Worm (Caenorhabditis elegans) whole organism, L4 larva: Measurements from ENCODE around the gene C54D10.3.

Experiments
- F26F4.8 ChIP-seq: fragments of 200-800 bp; sonication (Bioruptor generic); conservative IDR thresholded peaks from 2 replicates; pipeline ENCODE4 v1.3.6; 2022; ENCODE audit warnings: missing genetic modification characterization, missing compliant biosample characterization
- T20F7.1 ChIP-seq: fragments of 200-800 bp; sonication (Bioruptor generic); optimal IDR thresholded peaks from 2 replicates; lab custom pipeline; 2018; ENCODE audit warnings: mild to moderate bottlenecking, missing genetic modification characterization, missing compliant biosample characterization
- T26A8.4 ChIP-seq: fragments of 200-800 bp; sonication (Bioruptor generic); IDR thresholded peaks from 2 replicates; pipeline ENCODE4 v1.3.6; 2022; ENCODE audit warnings: missing genetic modification characterization, missing compliant biosample characterization
- ZK337.2 ChIP-seq: fragments of 200-800 bp; sonication (Bioruptor generic); IDR thresholded peaks from 2 replicates; pipeline ENCODE4 v1.3.6; 2022; ENCODE audit warnings: missing genetic modification reagents, missing genetic modification characterization, missing compliant biosample characterization
- aha-1 ChIP-seq: fragments of 150-350 bp; peaks from one replicate; lab custom pipeline; 2014; ENCODE audit warnings: missing biosample characterization, missing genetic modification characterization
- ama-1 ChIP-seq: fragments of 150-350 bp; optimal IDR thresholded peaks from 2 replicates; lab custom pipeline; 2014; ENCODE audit warnings: inconsistent platforms, mixed read lengths
- ceh-20 ChIP-seq: fragments of 200-800 bp; sonication (Bioruptor generic); IDR thresholded peaks from 2 replicates; pipeline ENCODE4 v1.3.6; 2022; ENCODE audit warnings: missing genetic modification reagents, missing genetic modification characterization, missing compliant biosample characterization
- ces-1 ChIP-seq: fragments of 150-350 bp; sonication (generic microtip); optimal IDR thresholded peaks from 4 replicates; lab custom pipeline; 2014; ENCODE audit warnings: missing biosample characterization, missing genetic modification reagents, missing genetic modification characterization
- dmd-6 ChIP-seq: fragments of 200-800 bp; sonication (Bioruptor generic); IDR thresholded peaks from 2 replicates; pipeline ENCODE4 v1.3.6; 2022; ENCODE audit warnings: missing genetic modification reagents, missing genetic modification characterization, missing compliant biosample characterization
- dmd-9 ChIP-seq: fragments of 200-800 bp; sonication (Bioruptor generic); IDR thresholded peaks from 2 replicates; pipeline ENCODE4 v1.3.6; 2022; ENCODE audit warnings: missing genetic modification reagents, missing genetic modification characterization, missing compliant biosample characterization
- dpl-1 ChIP-seq: fragments of 150-350 bp; optimal IDR thresholded peaks from 2 replicates; lab custom pipeline; 2014; ENCODE audit warnings: missing biosample characterization, missing genetic modification reagents, missing genetic modification characterization
- duxl-1 ChIP-seq: sonication (generic microtip); optimal IDR thresholded peaks from 2 replicates; lab custom pipeline; 2016; ENCODE audit warnings: mild to moderate bottlenecking, missing genetic modification characterization, moderate library complexity, missing compliant biosample characterization; ENCODE audit not compliant: poor library complexity
- dve-1 ChIP-seq: sonication (generic microtip); optimal IDR thresholded peaks from 2 replicates; lab custom pipeline; 2017; ENCODE audit warnings: antibody characterized with exemption, mild to moderate bottlenecking, missing genetic modification characterization, missing compliant biosample characterization; ENCODE audit not compliant: insufficient read depth
- egl-27 ChIP-seq: sonication (generic microtip); optimal IDR thresholded peaks from 3 replicates; lab custom pipeline; 2017; ENCODE audit warnings: missing biosample characterization, missing genetic modification reagents, missing genetic modification characterization
- fos-1 ChIP-seq: fragments of 150-350 bp; optimal IDR thresholded peaks from 2 replicates; lab custom pipeline; 2014; ENCODE audit warnings: missing biosample characterization, missing genetic modification characterization
- gei-8 ChIP-seq: fragments of 200-800 bp; sonication (Bioruptor generic); optimal IDR thresholded peaks from 2 replicates; lab custom pipeline; 2018; ENCODE audit warnings: mild to moderate bottlenecking, missing genetic modification characterization, missing compliant biosample characterization
- hif-1 ChIP-seq, 2 experiments: sonication (generic microtip); optimal IDR thresholded peaks; 2 replicates each; lab custom pipeline; 2016 to 2017; ENCODE audit warnings: missing compliant biosample characterization in 2 of 2, missing genetic modification characterization in 2 of 2, missing genetic modification reagents in 2 of 2, missing genotype in 2 of 2, mild to moderate bottlenecking in 1 of 2
- lim-7 ChIP-seq: fragments of 200-800 bp; sonication (Bioruptor generic); IDR thresholded peaks from 2 replicates; pipeline ENCODE4 v1.3.6; 2022; ENCODE audit warnings: missing genetic modification characterization, missing compliant biosample characterization
- lin-1 ChIP-seq: fragments of 200-800 bp; sonication (Bioruptor generic); IDR thresholded peaks from 2 replicates; pipeline ENCODE4 v1.3.6; 2022; ENCODE audit warnings: missing genetic modification reagents, missing genetic modification characterization, missing compliant biosample characterization
- lin-13 ChIP-seq: fragments of 150-350 bp; optimal IDR thresholded peaks from 2 replicates; lab custom pipeline; 2014; ENCODE audit warnings: missing biosample characterization, missing genetic modification reagents, missing genetic modification characterization
- lir-3 ChIP-seq: sonication (generic microtip); optimal IDR thresholded peaks from 2 replicates; lab custom pipeline; 2016; ENCODE audit warnings: mild to moderate bottlenecking, missing genetic modification characterization, missing compliant biosample characterization
- madf-5 ChIP-seq, 2 experiments: fragments of 200-800 bp; sonication (Bioruptor generic); IDR thresholded peaks; 2 replicates each; pipeline ENCODE4 v1.3.6; 2022; ENCODE audit warnings: missing compliant biosample characterization in 2 of 2, missing genetic modification characterization in 2 of 2
- mep-1 ChIP-seq: fragments of 150-350 bp; sonication (generic microtip); optimal IDR thresholded peaks from 3 replicates; lab custom pipeline; 2014; ENCODE audit warnings: missing biosample characterization, missing genetic modification characterization
- mxl-2 ChIP-seq: fragments of 200-800 bp; sonication (Bioruptor generic); conservative IDR thresholded peaks from 2 replicates; pipeline ENCODE4 v1.3.6; 2022; ENCODE audit warnings: missing genetic modification reagents, missing genetic modification characterization, missing compliant biosample characterization
- nhr-10 ChIP-seq: fragments of 150-350 bp; optimal IDR thresholded peaks from 2 replicates; lab custom pipeline; 2014; ENCODE audit warnings: missing biosample characterization, missing genetic modification characterization
- nhr-11 ChIP-seq: fragments of 150-350 bp; optimal IDR thresholded peaks from 2 replicates; lab custom pipeline; 2014; ENCODE audit warnings: missing biosample characterization, missing genetic modification characterization
- nhr-111 ChIP-seq: fragments of 200-800 bp; sonication (Bioruptor generic); optimal IDR thresholded peaks from 2 replicates; lab custom pipeline; 2018; ENCODE audit warnings: mild to moderate bottlenecking, missing genetic modification characterization, missing compliant biosample characterization
- nhr-6 ChIP-seq: fragments of 150-350 bp; optimal IDR thresholded peaks from 2 replicates; lab custom pipeline; 2014; ENCODE audit warnings: missing biosample characterization, missing genetic modification characterization
- php-3 ChIP-seq: fragments of 200-800 bp; sonication (Bioruptor generic); IDR thresholded peaks from 2 replicates; pipeline ENCODE4 v1.3.6; 2022; ENCODE audit warnings: missing genetic modification reagents, missing genetic modification characterization, missing compliant biosample characterization
- pqm-1 ChIP-seq: sonication (generic microtip); optimal IDR thresholded peaks from 2 replicates; lab custom pipeline; 2017; ENCODE audit warnings: missing biosample characterization, missing genetic modification characterization
- saeg-2 ChIP-seq: fragments of 200-800 bp; sonication (Bioruptor generic); IDR thresholded peaks from 2 replicates; pipeline ENCODE4 v1.3.6; 2022; ENCODE audit warnings: missing genetic modification reagents, missing genetic modification characterization, missing compliant biosample characterization
- sdz-12 ChIP-seq: fragments of 200-800 bp; sonication (Bioruptor generic); optimal IDR thresholded peaks from 2 replicates; lab custom pipeline; 2018; ENCODE audit warnings: mild to moderate bottlenecking, missing genetic modification characterization, missing compliant biosample characterization
- set-16 ChIP-seq: fragments of 200-800 bp; sonication (Bioruptor generic); IDR thresholded peaks from 2 replicates; pipeline ENCODE4 v1.3.6; 2022; ENCODE audit warnings: missing genetic modification reagents, missing genetic modification characterization, missing compliant biosample characterization
- skn-1 ChIP-seq: fragments of 150-350 bp; optimal IDR thresholded peaks from 2 replicates; lab custom pipeline; 2014; ENCODE audit warnings: missing biosample characterization, missing genetic modification characterization
- spr-3 ChIP-seq: fragments of 200-800 bp; sonication (Bioruptor generic); optimal IDR thresholded peaks from 2 replicates; lab custom pipeline; 2018; ENCODE audit warnings: mild to moderate bottlenecking, missing genetic modification characterization, missing compliant biosample characterization
- tra-1 ChIP-seq: fragments of 200-800 bp; sonication (Bioruptor generic); IDR thresholded peaks from 2 replicates; pipeline ENCODE4 v1.3.6; 2022; ENCODE audit warnings: missing genetic modification reagents, missing genetic modification characterization, missing compliant biosample characterization
- unc-130 ChIP-seq: sonication (generic microtip); optimal IDR thresholded peaks from 2 replicates; lab custom pipeline; 2016; ENCODE audit warnings: missing genetic modification reagents, missing genetic modification characterization, missing compliant biosample characterization
- unc-39 ChIP-seq: sonication (generic microtip); optimal IDR thresholded peaks from 2 replicates; lab custom pipeline; 2017; ENCODE audit warnings: missing biosample characterization, missing genetic modification characterization
- unc-62 ChIP-seq, 3 experiments: fragments of 150-350 bp in 1 of 3; sonication (generic microtip); optimal IDR thresholded peaks in 2 of 3; peaks in 1 of 3; 1 replicate in 1 of 3; 2 replicates in 2 of 3; lab custom pipeline; 2014 to 2017; ENCODE audit warnings: missing biosample characterization in 3 of 3, missing genetic modification characterization in 3 of 3, missing genetic modification reagents in 3 of 3, missing genotype in 1 of 3
- vab-7 ChIP-seq: fragments of 200-800 bp; sonication (Bioruptor generic); IDR thresholded peaks from 2 replicates; pipeline ENCODE4 v1.3.6; 2022; ENCODE audit warnings: missing genetic modification reagents, missing genetic modification characterization, missing compliant biosample characterization
- zag-1 ChIP-seq: fragments of 150-350 bp; optimal IDR thresholded peaks from 2 replicates; lab custom pipeline; 2014; ENCODE audit warnings: missing biosample characterization, missing genetic modification characterization
- zfp-3 ChIP-seq: fragments of 200-800 bp; sonication (Bioruptor generic); conservative IDR thresholded peaks from 2 replicates; pipeline ENCODE4 v1.3.6; 2022; ENCODE audit warnings: missing genetic modification reagents, missing genetic modification characterization, missing compliant biosample characterization
- zip-11 ChIP-seq: fragments of 200-800 bp; sonication (Bioruptor generic); IDR thresholded peaks from 2 replicates; pipeline ENCODE4 v1.3.6; 2022; ENCODE audit warnings: missing genetic modification characterization, missing compliant biosample characterization
- ztf-11 ChIP-seq: fragments of 150-350 bp; optimal IDR thresholded peaks from 2 replicates; lab custom pipeline; 2014; ENCODE audit warnings: missing biosample characterization, missing genetic modification characterization

C54D10.3 gene

DNA sequence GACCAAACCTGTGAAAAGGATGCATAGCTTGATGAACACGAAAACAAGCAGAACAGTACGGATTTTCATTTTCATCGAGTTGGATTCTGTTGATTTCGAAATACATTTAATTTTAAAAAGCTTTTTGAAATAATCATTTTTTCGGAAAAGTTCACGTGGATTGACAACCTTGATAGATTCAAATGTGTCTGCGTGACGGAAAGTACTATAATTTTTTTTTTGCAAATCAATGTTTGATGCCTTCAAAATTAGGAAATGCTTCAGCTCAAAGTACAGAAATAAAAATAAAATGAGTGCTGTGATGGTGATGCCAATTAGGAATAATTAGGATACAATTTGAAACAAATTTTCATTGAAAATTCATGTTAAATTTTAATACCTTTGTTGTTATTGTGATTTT lies 2.5 kb downstream of the C54D10.3 start, which contains the start of gene C54D10.4:
Gene C54D10.4 (minus strand): TSS at position 101 of the 400 bp plus-strand sequence.
- no peak for TF ChIP-seq nhr-11 (tag; lab: Kevin White, UChicago)
- TF ChIP-seq saeg-2 (GFP tag; lab: Robert Waterston, UW) = no peak
- TF ChIP-seq T20F7.1 (GFP tag; lab: Kevin White, UChicago) = no peak
- TF ChIP-seq dmd-6 = no peak
- TF ChIP-seq dve-1 (tag; lab: Kevin White, UChicago) = no peak
- TF ChIP-seq lin-13 = no peak
- no peak for TF ChIP-seq pqm-1 (tag; lab: Kevin White, UChicago)
- TF ChIP-seq ces-1 = no peak
- TF ChIP-seq hif-1 (tag; optimal IDR thresholded peaks at IDR 0.05; lab: Kevin White, UChicago) = no peak
- no peak for TF ChIP-seq lin-1 (GFP tag; lab: Robert Waterston, UW)
- TF ChIP-seq T26A8.4 = no peak
- no peak for TF ChIP-seq lir-3
- no peak for TF ChIP-seq nhr-111
- TF ChIP-seq dpl-1 (GFP tag; lab: Kevin White, UChicago) = no peak

DNA sequence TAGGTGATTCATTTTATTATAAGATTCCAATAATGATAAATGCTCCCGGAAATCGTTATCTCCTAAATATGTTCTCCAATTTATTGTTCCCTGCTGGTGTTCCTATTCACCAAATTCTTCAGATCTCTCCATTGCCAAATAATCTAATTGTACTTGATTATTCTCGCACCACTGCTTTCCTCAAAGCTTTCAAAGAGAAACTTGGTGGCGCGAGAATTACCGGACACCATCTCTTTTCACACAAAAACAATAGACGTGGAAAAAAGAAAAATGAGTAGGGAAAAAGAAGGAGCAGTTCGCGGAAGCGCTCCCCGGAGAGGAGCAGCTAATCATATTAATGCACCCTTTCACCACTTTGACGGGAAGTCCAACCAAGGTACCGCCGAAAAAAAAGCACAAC lies 3.0 kb downstream of the C54D10.3 start:
- TF ChIP-seq ama-1 (lab: Kevin White, UChicago) = no peak
- no peak for TF ChIP-seq unc-130 (GFP tag; lab: Kevin White, UChicago)
- no peak for TF ChIP-seq lim-7
- no peak for TF ChIP-seq sdz-12 (GFP tag; lab: Kevin White, UChicago)
- TF ChIP-seq F26F4.8 (GFP tag; lab: Robert Waterston, UW) = no peak
- peak; percentile 61 for TF ChIP-seq aha-1 (tag; lab: Kevin White, UChicago)
- TF ChIP-seq set-16 (GFP tag; lab: Robert Waterston, UW) = no peak
- no peak for TF ChIP-seq vab-7
- no peak for TF ChIP-seq php-3 (GFP tag; lab: Robert Waterston, UW)

DNA sequence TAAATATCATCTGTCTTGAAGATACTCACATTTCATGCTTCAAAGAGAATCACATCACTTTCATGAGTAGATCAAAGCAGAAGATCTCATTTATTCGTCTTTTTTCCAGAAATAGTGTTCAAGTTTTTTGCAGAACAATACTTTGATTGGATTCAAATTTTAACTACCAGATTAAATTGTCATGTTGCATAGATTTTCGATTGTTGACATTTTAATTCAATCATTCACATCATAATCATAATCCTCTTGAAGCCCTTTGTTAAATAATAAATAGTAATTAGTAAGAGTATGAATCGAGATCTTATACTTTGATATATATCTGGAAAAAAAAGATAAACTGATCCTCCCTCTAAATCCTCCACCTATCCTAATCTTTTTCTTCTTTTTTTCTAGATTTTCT lies 9.4 kb downstream of the C54D10.3 start:
- no peak for TF ChIP-seq nhr-10 (tag; lab: Kevin White, UChicago)
- TF ChIP-seq vab-7 = no peak
- no peak for TF ChIP-seq zfp-3 (GFP tag; lab: Robert Waterston, UW)

- TF ChIP-seq tra-1 (no peak), hif-1 (tag; optimal IDR thresholded peaks at IDR 0.05; lab: Kevin White, UChicago) (no peak), nhr-6 (tag; lab: Kevin White, UChicago) (no peak), fos-1 (no peak), saeg-2 (GFP tag; lab: Robert Waterston, UW) (no peak), duxl-1 (tag; lab: Kevin White, UChicago) (no peak), gei-8 (GFP tag; lab: Kevin White, UChicago) (no peak), php-3 (GFP tag; lab: Robert Waterston, UW) (no peak), dpl-1 (GFP tag; lab: Kevin White, UChicago) (no peak), unc-39 (tag; lab: Kevin White, UChicago) (no peak), spr-3 (GFP tag; lab: Kevin White, UChicago) (no peak)
Observed at ce11 chrV:12429039-12429438, 10.6 kb downstream of the C54D10.3 start, which contains the start of gene C54D10.5. Gene C54D10.5 (plus strand): TSS chrV:12429339.

ce11 chrV:12432111-12432510 lies 13.7 kb downstream of the C54D10.3 start, which contains the start of gene C54D10.13:
Gene C54D10.13 (minus strand): TSS chrV:12432289.
- TF ChIP-seq pqm-1 (tag; lab: Kevin White, UChicago) (no peak), ztf-11 (tag; lab: Kevin White, UChicago) (no peak), mxl-2 (GFP tag; lab: Robert Waterston, UW) (no peak), T20F7.1 (GFP tag; lab: Kevin White, UChicago) (no peak), madf-5 (GFP tag; IDR thresholded peaks at IDR 0.05; lab: Robert Waterston, UW) (no peak), nhr-6 (tag; lab: Kevin White, UChicago) (peak; percentile 19), dve-1 (tag; lab: Kevin White, UChicago) (peak; percentile 52), dpl-1 (GFP tag; lab: Kevin White, UChicago) (no peak), duxl-1 (tag; lab: Kevin White, UChicago) (no peak), ZK337.2 (GFP tag; lab: Robert Waterston, UW) (no peak), ceh-20 (no peak), zip-11 (no peak), fos-1 (no peak), lim-7 (no peak), skn-1 (tag; lab: Kevin White, UChicago) (no peak), egl-27 (tag; lab: Kevin White, UChicago) (no peak), mep-1 (tag; lab: Kevin White, UChicago) (no peak), zag-1 (tag; lab: Kevin White, UChicago) (no peak), unc-62 (GFP tag; optimal IDR thresholded peaks at IDR 0.05 in 1 of 2; lab: Kevin White, UChicago) (no peak), unc-62 (tag; optimal IDR thresholded peaks at IDR 0.05; lab: Kevin White, UChicago) (no peak), dmd-9 (GFP tag; lab: Robert Waterston, UW) (no peak)
